Worm (Caenorhabditis elegans): ENCODE measurements around the gene nsph-4.3.

DNA sequence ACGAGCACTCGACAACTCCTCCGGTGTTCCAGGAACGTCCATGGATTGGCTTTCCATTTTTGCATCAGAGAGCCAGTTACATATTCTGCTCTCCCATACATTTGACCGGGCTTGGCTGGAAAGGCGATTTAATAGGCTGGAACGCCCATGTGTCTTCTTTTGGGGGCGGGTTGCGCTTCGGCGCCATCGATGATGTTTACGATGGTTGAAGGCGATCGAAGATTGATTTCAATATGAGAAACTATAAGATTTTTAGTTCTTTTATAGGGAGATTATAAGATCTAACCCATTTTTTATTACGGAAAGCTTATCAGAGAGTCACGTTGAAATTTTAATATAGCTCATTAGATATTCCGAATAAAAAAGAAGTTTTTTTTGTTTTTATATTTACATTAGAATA is at the start of gene nsph-4.3:
- no peak for TF ChIP-seq W03F9.2 (tag; optimal IDR thresholded peaks at IDR 0.05)
- no peak for TF ChIP-seq him-1 (tag; optimal IDR thresholded peaks at IDR 0.05)
- no peak for TF ChIP-seq dao-5 (tag; optimal IDR thresholded peaks at IDR 0.05)
